Fruit fly (Drosophila melanogaster): Measurements from ENCODE around the gene Spag1.
A peak's percentile ranks its signal among the peaks of the same experiment; 100 is the strongest.

The Spag1 gene

DNA sequence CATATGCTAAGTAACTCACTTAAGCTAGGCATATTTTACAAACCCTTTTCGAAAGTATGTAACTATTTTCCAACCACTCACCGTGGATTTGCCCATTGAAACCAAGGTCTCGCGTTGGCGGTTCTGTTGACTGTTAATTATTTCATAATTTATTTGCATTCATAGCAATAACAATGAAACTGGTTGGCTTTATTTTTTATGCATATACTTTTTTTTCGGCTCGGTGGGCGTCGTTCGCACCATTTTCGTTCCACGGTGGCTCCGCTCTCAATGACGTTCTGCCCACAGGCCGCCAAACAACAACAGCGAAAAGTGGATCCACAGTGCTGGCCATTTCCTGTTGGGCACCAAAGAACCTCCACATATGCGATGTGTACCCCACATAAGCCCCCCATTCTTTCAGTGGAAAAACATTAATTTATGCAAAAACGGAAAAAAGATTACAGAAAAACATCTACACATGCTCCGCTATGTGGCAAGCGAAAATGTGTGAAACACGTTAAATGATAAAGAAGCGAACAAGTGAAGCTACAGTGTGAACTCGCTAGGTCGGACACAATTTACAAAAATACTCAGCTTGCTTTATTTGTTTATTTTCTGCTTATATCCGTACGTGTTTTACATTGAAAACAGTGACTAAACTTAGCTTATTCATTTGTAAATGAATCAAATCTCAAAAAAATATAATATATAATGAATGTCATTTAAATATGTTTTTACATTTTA is 20.1 kb downstream of the Spag1 start (continued):
- peak; percentile 19 for TF ChIP-seq CG18599 (GFP tag; optimal IDR thresholded peaks at IDR 0.05)
- no peak for TF ChIP-seq nom (GFP tag; optimal IDR thresholded peaks at IDR 0.05)
- TF ChIP-seq otp (GFP tag; IDR thresholded peaks at IDR 0.05) = no peak
- no peak for TF ChIP-seq tin (GFP tag; optimal IDR thresholded peaks at IDR 0.05)
- no peak for TF ChIP-seq yki (optimal IDR thresholded peaks at IDR 0.05)
- TF ChIP-seq Hey (tag; optimal IDR thresholded peaks at IDR 0.05) = no peak
- 0 out of 2 replicates have a peak, but pooled peaks have one; percentile 7 for TF ChIP-seq CG31441 (GFP tag; IDR thresholded peaks at IDR 0.05)
- TF ChIP-seq knrl (GFP tag; IDR thresholded peaks at IDR 0.05; ENCODE audit: partially characterized antibody) = no peak
- TF ChIP-seq CG14441 (GFP tag; IDR thresholded peaks at IDR 0.05) = 0 out of 2 replicates have a peak, but pooled peaks have one; percentile 35
- no peak for TF ChIP-seq CG10565 (GFP tag; optimal IDR thresholded peaks at IDR 0.05)
- no peak for TF ChIP-seq gfzf (GFP tag; optimal IDR thresholded peaks at IDR 0.05)
- no peak for TF ChIP-seq CG3407 (GFP tag; optimal IDR thresholded peaks at IDR 0.05)
- no peak for TF ChIP-seq CG10431 (GFP tag; optimal IDR thresholded peaks at IDR 0.05)
- TF ChIP-seq jing (GFP tag; optimal IDR thresholded peaks at IDR 0.05) = no peak
- TF ChIP-seq Oli (tag; optimal IDR thresholded peaks at IDR 0.05) = peak; percentile 31
- TF ChIP-seq Hmr (GFP tag; optimal IDR thresholded peaks at IDR 0.05) = no peak
- TF ChIP-seq chinmo (GFP tag; IDR thresholded peaks at IDR 0.05; ENCODE audit: partially characterized antibody) = no peak
- no peak for TF ChIP-seq CG11560 (tag; IDR thresholded peaks at IDR 0.05)
- TF ChIP-seq CG6272 (GFP tag; IDR thresholded peaks at IDR 0.05) = no peak
- TF ChIP-seq CG9797 (GFP tag; optimal IDR thresholded peaks at IDR 0.05) = no peak
- no peak for TF ChIP-seq CG15601 (tag; optimal IDR thresholded peaks at IDR 0.05)
- peak in 1 of 2 experiments; percentile 25 for TF ChIP-seq Eip74EF (GFP tag; optimal IDR thresholded peaks at IDR 0.05)
- TF ChIP-seq Kr (GFP tag; optimal IDR thresholded peaks at IDR 0.05) = no peak
- no peak for TF ChIP-seq Fer2 (tag; optimal IDR thresholded peaks at IDR 0.05)
- no peak for TF ChIP-seq inv (GFP tag; IDR thresholded peaks at IDR 0.05; ENCODE audit: partially characterized antibody)
- TF ChIP-seq sc (optimal IDR thresholded peaks at IDR 0.05) = no peak
- no peak for TF ChIP-seq sc (GFP tag; optimal IDR thresholded peaks at IDR 0.05)
- no peak for TF ChIP-seq CG10979 (tag; optimal IDR thresholded peaks at IDR 0.05)
- TF ChIP-seq CG14710 (tag; optimal IDR thresholded peaks at IDR 0.05) = no peak
- no peak for TF ChIP-seq GATAe (GFP tag; conservative IDR thresholded peaks at IDR 0.05)
- TF ChIP-seq salm (tag; optimal IDR thresholded peaks at IDR 0.05) = no peak
- no peak for TF ChIP-seq CG3065 (GFP tag; optimal IDR thresholded peaks at IDR 0.05)
- no peak for TF ChIP-seq CG31388 (GFP tag; optimal IDR thresholded peaks at IDR 0.05)
- TF ChIP-seq da (GFP tag; optimal IDR thresholded peaks at IDR 0.05) = no peak
- TF ChIP-seq CG15269 (tag; optimal IDR thresholded peaks at IDR 0.05) = peak; percentile 56
- no peak for TF ChIP-seq CG32772 (GFP tag; IDR thresholded peaks at IDR 0.05)
- TF ChIP-seq Dad (GFP tag; optimal IDR thresholded peaks at IDR 0.05) = no peak
- no peak for TF ChIP-seq CG1832 (GFP tag; optimal IDR thresholded peaks at IDR 0.05)
- TF ChIP-seq bowl (GFP tag; IDR thresholded peaks at IDR 0.05) = no peak
- TF ChIP-seq bsh (GFP tag; optimal IDR thresholded peaks at IDR 0.05) = no peak
- TF ChIP-seq sob (GFP tag; IDR thresholded peaks at IDR 0.05) = peak; percentile 25; the same call in 1 of the 2 replicates
- TF ChIP-seq Abd-B (GFP tag; optimal IDR thresholded peaks at IDR 0.05) = no peak
- no peak for TF ChIP-seq HLH4C (GFP tag; IDR thresholded peaks at IDR 0.05; ENCODE audit: partially characterized antibody)
- no peak for TF ChIP-seq CHES-1-like (GFP tag; optimal IDR thresholded peaks at IDR 0.05)
- no peak for TF ChIP-seq NfI (GFP tag; optimal IDR thresholded peaks at IDR 0.05)
- TF ChIP-seq repo (GFP tag; optimal IDR thresholded peaks at IDR 0.05) = no peak
- no peak for TF ChIP-seq corto (GFP tag; optimal IDR thresholded peaks at IDR 0.05)
- TF ChIP-seq fu2 (GFP tag; optimal IDR thresholded peaks at IDR 0.05) = no peak
- no peak for TF ChIP-seq CG6765 (GFP tag; optimal IDR thresholded peaks at IDR 0.05)
